Fruit fly (Drosophila melanogaster) whole organism, prepupa: ENCODE measurements around the gene CG9222.

Experiments used
- Blimp-1 ChIP-seq: fragments of 200-800 bp; sonication (Bioruptor generic); optimal IDR thresholded peaks from 3 replicates; lab custom pipeline; 2017; ENCODE audit warnings: missing biosample characterization, missing genetic modification characterization, mild to moderate bottlenecking, moderate library complexity, missing genetic modification reagents
- CG11294 ChIP-seq: fragments of 200-800 bp; sonication (Bioruptor generic); IDR thresholded peaks from 2 replicates; pipeline ENCODE4 v1.3.6; 2022; ENCODE audit warnings: missing biosample characterization, missing genetic modification characterization
- CG11762 ChIP-seq: fragments of 200-800 bp; sonication (Bioruptor generic); optimal IDR thresholded peaks from 3 replicates; lab custom pipeline; 2016; ENCODE audit warnings: missing biosample characterization, missing genetic modification characterization; ENCODE audit not compliant: insufficient read depth
- CG11902 ChIP-seq: fragments of 200-800 bp; sonication (Bioruptor generic); optimal IDR thresholded peaks from 3 replicates; lab custom pipeline; 2016; ENCODE audit warnings: missing biosample characterization, missing genetic modification characterization
- CG15336 ChIP-seq: fragments of 200-800 bp; sonication (Bioruptor generic); IDR thresholded peaks from 2 replicates; pipeline ENCODE4 v1.3.6; 2022; ENCODE audit warnings: missing biosample characterization, missing genetic modification characterization
- CG1621 ChIP-seq: fragments of 200-800 bp; sonication (Bioruptor generic); optimal IDR thresholded peaks from 3 replicates; lab custom pipeline; 2018; ENCODE audit warnings: missing biosample characterization, mild to moderate bottlenecking, missing genetic modification characterization
- CG3032 ChIP-seq: fragments of 200-800 bp; optimal IDR thresholded peaks from 2 replicates; lab custom pipeline; 2019; ENCODE audit warnings: missing biosample characterization, mild to moderate bottlenecking, missing genetic modification characterization, moderate library complexity
- CG31627 ChIP-seq: fragments of 200-800 bp; sonication (Bioruptor generic); optimal IDR thresholded peaks from 3 replicates; lab custom pipeline; 2016; ENCODE audit warnings: missing biosample characterization, missing genetic modification characterization
- CG32006 ChIP-seq: fragments of 200-800 bp; sonication (Bioruptor generic); optimal IDR thresholded peaks from 3 replicates; lab custom pipeline; 2017; ENCODE audit warnings: missing biosample characterization, mild to moderate bottlenecking, missing genetic modification characterization
- CG34406 ChIP-seq: fragments of 200-800 bp; sonication (Bioruptor generic); optimal IDR thresholded peaks from 3 replicates; lab custom pipeline; 2016; ENCODE audit warnings: missing biosample characterization, missing genetic modification characterization
- CG4318 ChIP-seq: fragments of 200-800 bp; sonication (Bioruptor generic); optimal IDR thresholded peaks from 3 replicates; lab custom pipeline; 2017; ENCODE audit warnings: missing biosample characterization, mild to moderate bottlenecking, missing genetic modification characterization
- CG6276 ChIP-seq: fragments of 200-800 bp; sonication (Bioruptor generic); optimal IDR thresholded peaks from 2 replicates; lab custom pipeline; 2017; ENCODE audit warnings: missing biosample characterization, mild to moderate bottlenecking, missing genetic modification characterization
- CG6792 ChIP-seq: fragments of 200-800 bp; sonication (Bioruptor generic); optimal IDR thresholded peaks from 3 replicates; lab custom pipeline; 2016; ENCODE audit warnings: missing biosample characterization, missing genetic modification characterization
- CG6808 ChIP-seq: fragments of 200-800 bp; sonication (Bioruptor generic); optimal IDR thresholded peaks from 3 replicates; lab custom pipeline; 2017; ENCODE audit warnings: missing biosample characterization, missing genetic modification characterization, mild to moderate bottlenecking, moderate library complexity, missing genetic modification reagents
- CG6854 ChIP-seq: fragments of 200-800 bp; sonication (Bioruptor generic); optimal IDR thresholded peaks from 2 replicates; lab custom pipeline; 2017; ENCODE audit warnings: missing biosample characterization, mild to moderate bottlenecking, missing genetic modification characterization
- CG7368 ChIP-seq: fragments of 200-800 bp; sonication (Bioruptor generic); optimal IDR thresholded peaks from 3 replicates; lab custom pipeline; 2016; ENCODE audit warnings: missing biosample characterization, missing genetic modification characterization
- CG8119 ChIP-seq: fragments of 200-800 bp; sonication (Bioruptor generic); IDR thresholded peaks from 3 replicates; pipeline ENCODE4 v1.3.6; 2022; ENCODE audit warnings: missing biosample characterization, missing genetic modification characterization
- CG8319 ChIP-seq: fragments of 200-800 bp; sonication (Bioruptor generic); optimal IDR thresholded peaks from 3 replicates; lab custom pipeline; 2016; ENCODE audit warnings: missing biosample characterization, missing genetic modification characterization
- CG8632 ChIP-seq: fragments of 200-800 bp; sonication (Bioruptor generic); optimal IDR thresholded peaks from 3 replicates; lab custom pipeline; 2016; ENCODE audit warnings: missing biosample characterization, missing genetic modification characterization
- Eip75B ChIP-seq: fragments of 200-800 bp; sonication (Bioruptor generic); optimal IDR thresholded peaks from 3 replicates; lab custom pipeline; 2016; ENCODE audit warnings: missing biosample characterization, missing genetic modification characterization
- Eip93F ChIP-seq: fragments of 200-800 bp; sonication (Bioruptor generic); optimal IDR thresholded peaks from 2 replicates; lab custom pipeline; 2016; ENCODE audit warnings: missing biosample characterization, mild to moderate bottlenecking, missing genetic modification characterization
- Ets21C ChIP-seq: fragments of 200-800 bp; sonication (Bioruptor generic); optimal IDR thresholded peaks from 3 replicates; lab custom pipeline; 2016; ENCODE audit warnings: missing biosample characterization, missing genetic modification characterization
- Gug ChIP-seq: fragments of 200-800 bp; sonication (Bioruptor generic); IDR thresholded peaks from 2 replicates; pipeline ENCODE4 v1.3.6; 2022; ENCODE audit warnings: missing biosample characterization, missing genetic modification characterization
- Hr38 ChIP-seq: sonication (Bioruptor generic); optimal IDR thresholded peaks from 2 replicates; lab custom pipeline; 2016; ENCODE audit warnings: missing biosample characterization, missing genetic modification characterization
- Hr39 ChIP-seq: fragments of 200-800 bp; sonication (Bioruptor generic); optimal IDR thresholded peaks from 2 replicates; lab custom pipeline; 2016; ENCODE audit warnings: missing biosample characterization, missing genetic modification characterization
- Hr4 ChIP-seq: fragments of 200-800 bp; sonication (Bioruptor generic); optimal IDR thresholded peaks from 3 replicates; lab custom pipeline; 2016; ENCODE audit warnings: missing biosample characterization, missing genetic modification characterization
- Lpt ChIP-seq: fragments of 200-800 bp; sonication (Bioruptor generic); optimal IDR thresholded peaks from 3 replicates; lab custom pipeline; 2016; ENCODE audit warnings: missing biosample characterization, missing genetic modification characterization
- Met ChIP-seq: fragments of 200-800 bp; sonication (Bioruptor generic); optimal IDR thresholded peaks from 3 replicates; lab custom pipeline; 2016; ENCODE audit warnings: missing biosample characterization, missing genetic modification characterization
- OdsH ChIP-seq: fragments of 200-800 bp; sonication (Bioruptor generic); optimal IDR thresholded peaks from 3 replicates; lab custom pipeline; 2016; ENCODE audit warnings: missing biosample characterization, missing genetic modification characterization
- Smox ChIP-seq: fragments of 200-800 bp; sonication (Bioruptor generic); optimal IDR thresholded peaks from 3 replicates; lab custom pipeline; 2016; ENCODE audit warnings: missing biosample characterization, missing genetic modification characterization
- Sox102F ChIP-seq: fragments of 200-800 bp; sonication (Bioruptor generic); optimal IDR thresholded peaks from 2 replicates; lab custom pipeline; 2016; ENCODE audit warnings: missing biosample characterization, mild to moderate bottlenecking, missing genetic modification characterization
- Sox14 ChIP-seq: fragments of 200-800 bp; sonication (Bioruptor generic); optimal IDR thresholded peaks from 3 replicates; lab custom pipeline; 2016; ENCODE audit warnings: missing biosample characterization, missing genetic modification characterization
- Sox15 ChIP-seq: fragments of 200-800 bp; sonication (Bioruptor generic); optimal IDR thresholded peaks from 3 replicates; lab custom pipeline; 2016; ENCODE audit warnings: missing biosample characterization, missing genetic modification characterization
- achi ChIP-seq: fragments of 200-800 bp; sonication (Bioruptor generic); optimal IDR thresholded peaks from 3 replicates; lab custom pipeline; 2016; ENCODE audit warnings: missing biosample characterization, missing genetic modification characterization
- acj6 ChIP-seq: fragments of 200-800 bp; sonication (Bioruptor generic); optimal IDR thresholded peaks from 3 replicates; lab custom pipeline; 2016; ENCODE audit warnings: missing biosample characterization, missing genetic modification characterization
- cyc ChIP-seq: fragments of 200-800 bp; sonication (Bioruptor generic); optimal IDR thresholded peaks from 3 replicates; lab custom pipeline; 2016; ENCODE audit warnings: missing biosample characterization, missing genetic modification characterization
- dac ChIP-seq: fragments of 200-800 bp; sonication (Bioruptor generic); optimal IDR thresholded peaks from 2 replicates; lab custom pipeline; 2017; ENCODE audit warnings: missing biosample characterization, mild to moderate bottlenecking, missing genetic modification characterization
- dsx ChIP-seq: fragments of 200-800 bp; optimal IDR thresholded peaks from 3 replicates; lab custom pipeline; 2019; ENCODE audit warnings: missing biosample characterization, mild to moderate bottlenecking, missing genetic modification characterization, moderate library complexity; ENCODE audit not compliant: poor library complexity, severe bottlenecking
- esn ChIP-seq: fragments of 200-800 bp; sonication (Bioruptor generic); optimal IDR thresholded peaks from 2 replicates; lab custom pipeline; 2016; ENCODE audit warnings: missing biosample characterization, mild to moderate bottlenecking, missing genetic modification characterization, moderate library complexity
- fd59A ChIP-seq: fragments of 200-800 bp; sonication (Bioruptor generic); optimal IDR thresholded peaks from 2 replicates; lab custom pipeline; 2017; ENCODE audit warnings: missing biosample characterization, mild to moderate bottlenecking, missing genetic modification characterization, missing genetic modification reagents
- lz ChIP-seq: fragments of 200-800 bp; sonication (Bioruptor generic); optimal IDR thresholded peaks from 3 replicates; lab custom pipeline; 2016; ENCODE audit warnings: missing biosample characterization, missing genetic modification characterization
- net ChIP-seq: fragments of 200-800 bp; sonication (Bioruptor generic); optimal IDR thresholded peaks from 3 replicates; lab custom pipeline; 2016; ENCODE audit warnings: missing biosample characterization, missing genetic modification characterization
- pdm3 ChIP-seq: fragments of 200-800 bp; sonication (Bioruptor generic); optimal IDR thresholded peaks from 3 replicates; lab custom pipeline; 2016; ENCODE audit warnings: missing biosample characterization, missing genetic modification characterization
- salr ChIP-seq, 2 experiments: fragments of 200-800 bp; sonication (Bioruptor generic); optimal IDR thresholded peaks; 3 replicates each; lab custom pipeline; 2016 to 2018; ENCODE audit warnings: missing biosample characterization in 2 of 2, missing genetic modification characterization in 2 of 2, mild to moderate bottlenecking in 1 of 2
- ss ChIP-seq, 2 experiments: fragments of 200-800 bp; sonication (Bioruptor generic); optimal IDR thresholded peaks; 2 replicates in 1 of 2; 3 replicates in 1 of 2; lab custom pipeline; 2017 to 2018; ENCODE audit warnings: mild to moderate bottlenecking in 2 of 2, missing biosample characterization in 2 of 2, missing genetic modification characterization in 2 of 2, moderate library complexity in 1 of 2
- topi ChIP-seq: fragments of 200-800 bp; sonication (Bioruptor generic); optimal IDR thresholded peaks from 3 replicates; lab custom pipeline; 2016; ENCODE audit warnings: missing biosample characterization, missing genetic modification characterization
- vri ChIP-seq: fragments of 200-800 bp; sonication (Bioruptor generic); optimal IDR thresholded peaks from 3 replicates; lab custom pipeline; 2016; ENCODE audit warnings: missing biosample characterization, mild to moderate bottlenecking, missing genetic modification characterization

Gene CG9222

dm6 chr2L:6160100-6160499, 29.3 kb downstream of the CG9222 start, which contains the start of gene CG13989:
CG13989 (plus strand) TSS chr2L:6160400.
- TF ChIP-seq CG6808 (no peak), fd59A (GFP tag; lab: Kevin White, UChicago) (no peak), Sox15 (GFP tag; lab: Kevin White, UChicago) (no peak), CG34406 (GFP tag; lab: Kevin White, UChicago) (no peak), ss (GFP tag; optimal IDR thresholded peaks at IDR 0.05; lab: Kevin White, UChicago) (no peak), OdsH (GFP tag; lab: Kevin White, UChicago) (no peak), Sox102F (GFP tag; lab: Kevin White, UChicago) (no peak), CG4318 (GFP tag; lab: Kevin White, UChicago) (no peak), dsx (GFP tag; lab: Kevin White, UChicago) (no peak), achi (GFP tag; lab: Kevin White, UChicago) (no peak), CG6792 (GFP tag; lab: Kevin White, UChicago) (no peak), vri (GFP tag; lab: Kevin White, UChicago) (no peak), salr (GFP tag; optimal IDR thresholded peaks at IDR 0.05; lab: Kevin White, UChicago) (no peak), Met (GFP tag; lab: Kevin White, UChicago) (no peak), CG31627 (GFP tag; lab: Kevin White, UChicago) (no peak), CG11294 (GFP tag; lab: Robert Waterston, UW) (no peak), Smox (no peak), pdm3 (no peak)
- TF ChIP-seq, all 60 proteins: peak for 0

- TF ChIP-seq fd59A (GFP tag; lab: Kevin White, UChicago) (peak; percentile 70), CG8632 (GFP tag; lab: Kevin White, UChicago) (peak; percentile 75), lz (peak; percentile 77), CG11902 (GFP tag; lab: Kevin White, UChicago) (peak; percentile 74), acj6 (GFP tag; lab: Kevin White, UChicago) (peak; percentile 71), Blimp-1 (GFP tag; lab: Kevin White, UChicago) (peak; percentile 6), CG8119 (GFP tag; lab: Robert Waterston, UW) (no peak), CG15336 (no peak), Lpt (peak; percentile 35), CG32006 (GFP tag; lab: Kevin White, UChicago) (no peak), CG34406 (GFP tag; lab: Kevin White, UChicago) (peak; percentile 67), CG7368 (GFP tag; lab: Kevin White, UChicago) (peak; percentile 57), CG11762 (GFP tag; lab: Kevin White, UChicago) (peak; percentile 9), CG4318 (GFP tag; lab: Kevin White, UChicago) (no peak), topi (peak; percentile 85), Eip75B (GFP tag; lab: Kevin White, UChicago) (peak; percentile 72), Hr38 (GFP tag; lab: Kevin White, UChicago) (no peak), Eip93F (GFP tag; lab: Kevin White, UChicago) (no peak), Hr39 (peak; percentile 84), Gug (GFP tag; lab: Robert Waterston, UW) (no peak), cyc (GFP tag; lab: Kevin White, UChicago) (peak; percentile 76), CG6792 (GFP tag; lab: Kevin White, UChicago) (peak; percentile 83), CG11294 (GFP tag; lab: Robert Waterston, UW) (no peak), CG8319 (GFP tag; lab: Kevin White, UChicago) (peak; percentile 53), net (GFP tag; lab: Kevin White, UChicago) (peak; percentile 49), esn (GFP tag; lab: Kevin White, UChicago) (peak; percentile 80), dsx (GFP tag; lab: Kevin White, UChicago) (peak; percentile 52), Met (GFP tag; lab: Kevin White, UChicago) (peak; percentile 78), CG6854 (GFP tag; lab: Kevin White, UChicago) (no peak), pdm3 (peak; percentile 69), Sox14 (GFP tag; lab: Kevin White, UChicago) (peak; percentile 80), vri (GFP tag; lab: Kevin White, UChicago) (peak; percentile 65), dac (no peak), CG1621 (tag; lab: Kevin White, UChicago) (peak; percentile 67), CG6276 (GFP tag; lab: Kevin White, UChicago) (no peak), ss (GFP tag; optimal IDR thresholded peaks at IDR 0.05; lab: Kevin White, UChicago) (peak; percentile 52 to 69), CG6808 (peak; percentile 48), OdsH (GFP tag; lab: Kevin White, UChicago) (peak; percentile 74), CG31627 (GFP tag; lab: Kevin White, UChicago) (peak; percentile 76), Hr4 (GFP tag; lab: Kevin White, UChicago) (no peak), CG3032 (peak; percentile 75), Ets21C (peak; percentile 60)
These were observed 34.9 kb downstream of the CG9222 start for dm6 chr2L:6165686-6166085.
